Worm (Caenorhabditis elegans) whole organism, mixed stage, embryonic: Measurements from ENCODE around the gene yif-1.

Experiments
- M03D4.4 ChIP-seq: sonication (generic microtip); optimal IDR thresholded peaks from 2 replicates; lab custom pipeline; 2017; ENCODE audit warnings: mild to moderate bottlenecking, missing genetic modification characterization, missing compliant biosample characterization
- blmp-1 ChIP-seq: fragments of 150-350 bp; optimal IDR thresholded peaks from 2 replicates; lab custom pipeline; 2014; ENCODE audit warnings: missing biosample characterization, missing genetic modification characterization
- lin-32 ChIP-seq: fragments of 200-800 bp; sonication (Bioruptor generic); optimal IDR thresholded peaks from 2 replicates; lab custom pipeline; 2018; ENCODE audit warnings: mild to moderate bottlenecking, missing genetic modification characterization, missing compliant biosample characterization
- lsy-2 ChIP-seq: fragments of 150-350 bp; optimal IDR thresholded peaks from 2 replicates; lab custom pipeline; 2014; ENCODE audit warnings: missing biosample characterization, missing genetic modification characterization
- mls-2 ChIP-seq: sonication (generic microtip); optimal IDR thresholded peaks from 2 replicates; lab custom pipeline; 2016; ENCODE audit warnings: mild to moderate bottlenecking, missing genetic modification characterization, moderate library complexity, missing compliant biosample characterization
- nhr-12 ChIP-seq: fragments of 150-350 bp; optimal IDR thresholded peaks from 2 replicates; lab custom pipeline; 2014; ENCODE audit warnings: missing biosample characterization, missing genetic modification characterization
- nhr-237 ChIP-seq: fragments of 150-350 bp; optimal IDR thresholded peaks from 2 replicates; lab custom pipeline; 2014; ENCODE audit warnings: missing biosample characterization, missing genetic modification characterization
- nhr-76 ChIP-seq: sonication (generic microtip); optimal IDR thresholded peaks from 2 replicates; lab custom pipeline; 2017; ENCODE audit warnings: missing biosample characterization, missing genetic modification characterization
- unc-62 ChIP-seq: fragments of 150-350 bp; optimal IDR thresholded peaks from 2 replicates; lab custom pipeline; 2014; ENCODE audit warnings: missing biosample characterization, missing genetic modification reagents, missing genetic modification characterization
- zip-8 ChIP-seq: fragments of 150-350 bp; optimal IDR thresholded peaks from 2 replicates; lab custom pipeline; 2014; ENCODE audit warnings: missing biosample characterization, missing genetic modification characterization
- ztf-11 ChIP-seq: fragments of 150-350 bp; optimal IDR thresholded peaks from 2 replicates; lab custom pipeline; 2014; ENCODE audit warnings: missing biosample characterization, missing genetic modification characterization

ce11 chrV:10019934-10020333 lies 34.8 kb downstream of the yif-1 start:
- TF ChIP-seq nhr-76 (no peak), nhr-12 (tag; lab: Kevin White, UChicago) (no peak), ztf-11 (tag; lab: Kevin White, UChicago) (no peak), zip-8 (no peak), mls-2 (no peak), nhr-237 (tag; lab: Kevin White, UChicago) (no peak), blmp-1 (tag; lab: Kevin White, UChicago) (no peak), unc-62 (GFP tag; lab: Kevin White, UChicago) (no peak), lin-32 (GFP tag; lab: Kevin White, UChicago) (no peak), M03D4.4 (tag; lab: Kevin White, UChicago) (no peak), lsy-2 (tag; lab: Kevin White, UChicago) (no peak)
